Worm (Caenorhabditis elegans) whole organism, early embryonic: Measurements from ENCODE around the gene T25D1.3.
A peak's percentile ranks its signal among the peaks of the same experiment; 100 is the strongest.

ENCODE experiments used
- B0310.2 ChIP-seq: sonication (generic microtip); optimal IDR thresholded peaks from 2 replicates; lab custom pipeline; 2016; ENCODE audit warnings: mild to moderate bottlenecking, missing genetic modification characterization, missing compliant biosample characterization
- F13C5.2 ChIP-seq: sonication (generic microtip); optimal IDR thresholded peaks from 2 replicates; lab custom pipeline; 2017; ENCODE audit warnings: mild to moderate bottlenecking, missing genetic modification characterization, inconsistent platforms, missing compliant biosample characterization
- aly-1 ChIP-seq: sonication (generic microtip); optimal IDR thresholded peaks from 2 replicates; lab custom pipeline; 2016; ENCODE audit warnings: missing genetic modification characterization, missing compliant biosample characterization
- ama-1 ChIP-seq: fragments of 150-350 bp; optimal IDR thresholded peaks from 2 replicates; lab custom pipeline; 2014
- ceh-13 ChIP-seq: fragments of 200-800 bp; sonication (Bioruptor generic); optimal IDR thresholded peaks from 2 replicates; lab custom pipeline; 2018; ENCODE audit warnings: mild to moderate bottlenecking, missing genetic modification characterization, missing compliant biosample characterization
- ceh-36 ChIP-seq: sonication (generic microtip); optimal IDR thresholded peaks from 2 replicates; lab custom pipeline; 2016; ENCODE audit warnings: missing genetic modification characterization, inconsistent platforms, missing compliant biosample characterization
- ets-7 ChIP-seq: sonication (generic microtip); optimal IDR thresholded peaks from 2 replicates; lab custom pipeline; 2016; ENCODE audit warnings: missing genotype, missing genetic modification characterization, missing compliant biosample characterization
- flt-1 ChIP-seq: fragments of 200-800 bp; sonication (Bioruptor generic); IDR thresholded peaks from 2 replicates; pipeline ENCODE4 v1.3.6; 2022; ENCODE audit warnings: missing genetic modification characterization, missing compliant biosample characterization
- hmbx-1 ChIP-seq: sonication (generic microtip); optimal IDR thresholded peaks from 2 replicates; lab custom pipeline; 2016; ENCODE audit warnings: mild to moderate bottlenecking, missing genetic modification characterization, missing compliant biosample characterization
- hmg-4 ChIP-seq: fragments of 200-800 bp; sonication (Bioruptor generic); optimal IDR thresholded peaks from 2 replicates; lab custom pipeline; 2018; ENCODE audit warnings: mild to moderate bottlenecking, missing genetic modification characterization, missing compliant biosample characterization
- hnd-1 ChIP-seq: sonication (generic microtip); optimal IDR thresholded peaks from 2 replicates; lab custom pipeline; 2016; ENCODE audit warnings: missing genetic modification characterization, missing compliant biosample characterization
- pes-1 ChIP-seq: fragments of 200-800 bp; sonication (Bioruptor generic); IDR thresholded peaks from 2 replicates; pipeline ENCODE4 v1.3.6; 2022; ENCODE audit warnings: missing genetic modification reagents, missing genetic modification characterization, missing compliant biosample characterization
- scrt-1 ChIP-seq: fragments of 200-800 bp; sonication (Bioruptor generic); IDR thresholded peaks from 2 replicates; pipeline ENCODE4 v1.3.6; 2022; ENCODE audit warnings: missing genetic modification characterization, missing compliant biosample characterization
- sea-1 ChIP-seq: fragments of 200-800 bp; sonication (Bioruptor generic); conservative IDR thresholded peaks from 2 replicates; pipeline ENCODE4 v1.3.6; 2022; ENCODE audit warnings: missing genetic modification characterization, missing compliant biosample characterization
- tbx-11 ChIP-seq: fragments of 200-800 bp; sonication (Bioruptor generic); IDR thresholded peaks from 2 replicates; pipeline ENCODE4 v1.3.6; 2022; ENCODE audit warnings: missing genetic modification characterization, missing compliant biosample characterization
- tbx-37 ChIP-seq: fragments of 200-800 bp; sonication (Bioruptor generic); conservative IDR thresholded peaks from 2 replicates; pipeline ENCODE4 v1.3.6; 2022; ENCODE audit warnings: missing genetic modification reagents, missing genetic modification characterization, missing compliant biosample characterization
- tra-4 ChIP-seq: sonication (generic microtip); optimal IDR thresholded peaks from 2 replicates; lab custom pipeline; 2017; ENCODE audit warnings: missing genetic modification characterization, missing compliant biosample characterization

Gene T25D1.3

ce11 chrX:16524310-16524709 is 18.9 kb downstream of the T25D1.3 start:
- TF ChIP-seq ceh-13, result no peak
- TF ChIP-seq ceh-36, result no peak
- no peak for TF ChIP-seq B0310.2 (tag; lab: Kevin White, UChicago)
- TF ChIP-seq tbx-11 (GFP tag; lab: Robert Waterston, UW), result no peak
- no peak for TF ChIP-seq pes-1 (GFP tag; lab: Robert Waterston, UW)
- no peak for TF ChIP-seq hnd-1 (tag; lab: Kevin White, UChicago)

- TF ChIP-seq ama-1 (lab: Kevin White, UChicago), result no peak
- TF ChIP-seq hmg-4, result peak; percentile 64
These were observed 20.2 kb downstream of the T25D1.3 start for ce11 chrX:16525632-16526031.

ce11 chrX:16527815-16528214 is 22.4 kb downstream of the T25D1.3 start:
- TF ChIP-seq hmg-4, result no peak
- no peak for TF ChIP-seq tbx-11 (GFP tag; lab: Robert Waterston, UW)
- TF ChIP-seq hmbx-1, result no peak
- no peak for TF ChIP-seq F13C5.2 (tag; lab: Kevin White, UChicago)

ce11 chrX:16529937-16530336 is 24.5 kb downstream of the T25D1.3 start:
- no peak for TF ChIP-seq ceh-36
- TF ChIP-seq hmbx-1, result no peak
- TF ChIP-seq pes-1 (GFP tag; lab: Robert Waterston, UW), result no peak
- no peak for TF ChIP-seq ets-7 (tag; lab: Kevin White, UChicago)
- no peak for TF ChIP-seq B0310.2 (tag; lab: Kevin White, UChicago)
- no peak for TF ChIP-seq sea-1
- TF ChIP-seq tbx-37 (GFP tag; lab: Robert Waterston, UW), result no peak
- no peak for TF ChIP-seq flt-1 (GFP tag; lab: Robert Waterston, UW)
- TF ChIP-seq hnd-1 (tag; lab: Kevin White, UChicago), result no peak
- TF ChIP-seq tra-4, result no peak
- no peak for TF ChIP-seq ceh-13
- no peak for TF ChIP-seq aly-1 (tag; lab: Kevin White, UChicago)
- TF ChIP-seq scrt-1, result no peak
- TF ChIP-seq hmg-4, result no peak

- TF ChIP-seq ceh-36 (no peak), hmg-4 (no peak), ceh-13 (no peak), F13C5.2 (tag; lab: Kevin White, UChicago) (no peak), sea-1 (no peak), ets-7 (tag; lab: Kevin White, UChicago) (no peak), hnd-1 (tag; lab: Kevin White, UChicago) (no peak), flt-1 (GFP tag; lab: Robert Waterston, UW) (no peak), tbx-11 (GFP tag; lab: Robert Waterston, UW) (no peak), pes-1 (GFP tag; lab: Robert Waterston, UW) (no peak), hmbx-1 (no peak), tra-4 (no peak), scrt-1 (no peak), B0310.2 (tag; lab: Kevin White, UChicago) (no peak), ama-1 (lab: Kevin White, UChicago) (no peak), aly-1 (tag; lab: Kevin White, UChicago) (no peak), tbx-37 (GFP tag; lab: Robert Waterston, UW) (no peak)
These were observed 25.0 kb downstream of the T25D1.3 start for ce11 chrX:16530455-16530854.

- no peak for TF ChIP-seq F13C5.2 (tag; lab: Kevin White, UChicago)
- no peak for TF ChIP-seq flt-1 (GFP tag; lab: Robert Waterston, UW)
- TF ChIP-seq sea-1, result no peak
- no peak for TF ChIP-seq hnd-1 (tag; lab: Kevin White, UChicago)
- no peak for TF ChIP-seq aly-1 (tag; lab: Kevin White, UChicago)
- no peak for TF ChIP-seq hmg-4
- TF ChIP-seq ceh-13, result no peak
- no peak for TF ChIP-seq scrt-1
- TF ChIP-seq ama-1 (lab: Kevin White, UChicago), result no peak
- TF ChIP-seq ceh-36, result no peak
- TF ChIP-seq tbx-11 (GFP tag; lab: Robert Waterston, UW), result no peak
- no peak for TF ChIP-seq tra-4
- TF ChIP-seq pes-1 (GFP tag; lab: Robert Waterston, UW), result no peak
- TF ChIP-seq B0310.2 (tag; lab: Kevin White, UChicago), result no peak
- no peak for TF ChIP-seq hmbx-1
- TF ChIP-seq ets-7 (tag; lab: Kevin White, UChicago), result no peak
These were observed 27.1 kb downstream of the T25D1.3 start for ce11 chrX:16532513-16532912.

- TF ChIP-seq sea-1 (no peak), aly-1 (tag; lab: Kevin White, UChicago) (no peak), scrt-1 (no peak), ets-7 (tag; lab: Kevin White, UChicago) (no peak), tra-4 (no peak), hmg-4 (no peak), pes-1 (GFP tag; lab: Robert Waterston, UW) (no peak), tbx-11 (GFP tag; lab: Robert Waterston, UW) (no peak), B0310.2 (tag; lab: Kevin White, UChicago) (no peak), ceh-13 (no peak), hnd-1 (tag; lab: Kevin White, UChicago) (no peak), tbx-37 (GFP tag; lab: Robert Waterston, UW) (no peak), ceh-36 (no peak)
These were observed 28.4 kb downstream of the T25D1.3 start for ce11 chrX:16533860-16534259.

- TF ChIP-seq F13C5.2 (tag; lab: Kevin White, UChicago) (no peak), tra-4 (no peak), hnd-1 (tag; lab: Kevin White, UChicago) (no peak)
These were observed 29.1 kb downstream of the T25D1.3 start for ce11 chrX:16534564-16534963.

- TF ChIP-seq hmg-4 (no peak), aly-1 (tag; lab: Kevin White, UChicago) (no peak), scrt-1 (no peak), ceh-13 (no peak), pes-1 (GFP tag; lab: Robert Waterston, UW) (no peak), ceh-36 (no peak), hnd-1 (tag; lab: Kevin White, UChicago) (no peak), tbx-11 (GFP tag; lab: Robert Waterston, UW) (no peak), tbx-37 (GFP tag; lab: Robert Waterston, UW) (no peak), flt-1 (GFP tag; lab: Robert Waterston, UW) (no peak), B0310.2 (tag; lab: Kevin White, UChicago) (no peak), F13C5.2 (tag; lab: Kevin White, UChicago) (no peak), ama-1 (lab: Kevin White, UChicago) (no peak), ets-7 (tag; lab: Kevin White, UChicago) (no peak), tra-4 (no peak)
These were observed 29.7 kb downstream of the T25D1.3 start for ce11 chrX:16535192-16535591.
